Worm (Caenorhabditis elegans) whole organism, L4 larva: Measurements from ENCODE around the gene tbc-19.

ENCODE experiments used
- ZK546.5 ChIP-seq, 2 experiments: sonication (generic microtip); optimal IDR thresholded peaks; 2 replicates each; lab custom pipeline; 2017; ENCODE audit warnings: missing biosample characterization in 2 of 2, missing genetic modification characterization in 2 of 2
- ceh-62 ChIP-seq: sonication (generic microtip); optimal IDR thresholded peaks from 2 replicates; lab custom pipeline; 2017; ENCODE audit warnings: missing biosample characterization, missing genetic modification characterization
- daf-16 ChIP-seq, 3 experiments: sonication (generic microtip); optimal IDR thresholded peaks; 2 replicates each; lab custom pipeline; 2016 to 2017; ENCODE audit warnings: missing genetic modification characterization in 3 of 3, missing genetic modification reagents in 3 of 3, mild to moderate bottlenecking in 2 of 3, missing compliant biosample characterization in 2 of 3, missing biosample characterization in 1 of 3, moderate library complexity in 1 of 3
- dmd-9 ChIP-seq: fragments of 200-800 bp; sonication (Bioruptor generic); IDR thresholded peaks from 2 replicates; pipeline ENCODE4 v1.3.6; 2022; ENCODE audit warnings: missing genetic modification reagents, missing genetic modification characterization, missing compliant biosample characterization
- mdl-1 ChIP-seq, 2 experiments: fragments of 150-350 bp in 1 of 2; sonication (generic microtip) in 1 of 2; optimal IDR thresholded peaks; 2 replicates each; lab custom pipeline; 2014 to 2017; ENCODE audit warnings: missing biosample characterization in 2 of 2, missing genetic modification characterization in 2 of 2
- nhr-42 ChIP-seq: fragments of 200-800 bp; sonication (Bioruptor generic); IDR thresholded peaks from 2 replicates; pipeline ENCODE4 v1.3.6; 2022; ENCODE audit warnings: missing genetic modification characterization, missing compliant biosample characterization
- unc-62 ChIP-seq, 3 experiments: fragments of 150-350 bp in 1 of 3; sonication (generic microtip); optimal IDR thresholded peaks in 2 of 3; peaks in 1 of 3; 1 replicate in 1 of 3; 2 replicates in 2 of 3; lab custom pipeline; 2014 to 2017; ENCODE audit warnings: missing biosample characterization in 3 of 3, missing genetic modification characterization in 3 of 3, missing genetic modification reagents in 3 of 3, missing genotype in 1 of 3

tbc-19 gene

DNA sequence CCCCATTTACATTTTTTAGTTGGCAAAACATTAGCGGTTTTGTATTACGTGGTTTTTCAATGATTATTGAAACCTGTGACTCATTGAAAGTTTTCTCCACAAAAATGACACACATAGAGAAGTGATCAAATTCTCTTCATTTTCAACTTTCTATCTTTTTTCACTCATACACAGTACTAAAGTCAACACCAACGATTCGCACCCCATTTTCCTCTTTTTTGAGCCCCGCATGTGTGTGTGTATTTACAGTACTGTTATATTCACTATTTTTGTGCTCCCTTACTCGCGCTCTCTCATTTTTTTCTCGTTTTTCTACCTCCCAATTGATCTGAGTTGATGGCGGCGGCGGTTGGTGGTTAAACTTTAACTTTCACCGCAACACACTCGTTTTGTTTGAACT is 53.9 kb downstream of the tbc-19 start:
- TF ChIP-seq unc-62 (GFP tag; optimal IDR thresholded peaks at IDR 0.05 in 1 of 2; lab: Kevin White, UChicago) (peak in 1 of 2 experiments; percentile 46), unc-62 (tag; optimal IDR thresholded peaks at IDR 0.05; lab: Kevin White, UChicago) (no peak), ceh-62 (no peak), mdl-1 (tag; optimal IDR thresholded peaks at IDR 0.05; lab: Kevin White, UChicago) (no peak), ZK546.5 (tag; optimal IDR thresholded peaks at IDR 0.05; lab: Kevin White, UChicago) (no peak), dmd-9 (GFP tag; lab: Robert Waterston, UW) (no peak), nhr-42 (no peak), daf-16 (GFP tag; optimal IDR thresholded peaks at IDR 0.05; lab: Kevin White, UChicago) (no peak), daf-16 (tag; optimal IDR thresholded peaks at IDR 0.05; lab: Kevin White, UChicago) (no peak)
- TF ChIP-seq, all 104 proteins: peak for 1
